Worm (Caenorhabditis elegans) whole organism, mixed stage, embryonic: Measurements from ENCODE around the gene ajm-1.

Experiments used
- blmp-1 ChIP-seq: fragments of 150-350 bp; optimal IDR thresholded peaks from 2 replicates; lab custom pipeline; 2014; ENCODE audit warnings: missing biosample characterization, missing genetic modification characterization
- ceh-43 ChIP-seq: fragments of 200-800 bp; sonication (Bioruptor generic); optimal IDR thresholded peaks from 2 replicates; lab custom pipeline; 2018; ENCODE audit warnings: mild to moderate bottlenecking, missing genetic modification characterization, moderate library complexity, missing compliant biosample characterization
- elt-1 ChIP-seq: sonication (generic microtip); optimal IDR thresholded peaks from 2 replicates; lab custom pipeline; 2017; ENCODE audit warnings: missing genetic modification characterization, mild to moderate bottlenecking, missing compliant biosample characterization, antibody characterized with exemption, moderate library complexity, borderline replicate concordance; ENCODE audit not compliant: insufficient read depth
- ham-2 ChIP-seq: fragments of 200-800 bp; sonication (Bioruptor generic); optimal IDR thresholded peaks from 2 replicates; lab custom pipeline; 2018; ENCODE audit warnings: mild to moderate bottlenecking, missing genetic modification characterization, missing compliant biosample characterization
- lsy-2 ChIP-seq: fragments of 150-350 bp; optimal IDR thresholded peaks from 2 replicates; lab custom pipeline; 2014; ENCODE audit warnings: missing biosample characterization, missing genetic modification characterization
- mep-1 ChIP-seq: fragments of 150-350 bp; optimal IDR thresholded peaks from 2 replicates; lab custom pipeline; 2017; ENCODE audit warnings: missing biosample characterization, missing genetic modification reagents, missing genetic modification characterization, inconsistent platforms
- nhr-12 ChIP-seq: fragments of 150-350 bp; optimal IDR thresholded peaks from 2 replicates; lab custom pipeline; 2014; ENCODE audit warnings: missing biosample characterization, missing genetic modification characterization
- nhr-237 ChIP-seq: fragments of 150-350 bp; optimal IDR thresholded peaks from 2 replicates; lab custom pipeline; 2014; ENCODE audit warnings: missing biosample characterization, missing genetic modification characterization
- nhr-76 ChIP-seq: sonication (generic microtip); optimal IDR thresholded peaks from 2 replicates; lab custom pipeline; 2017; ENCODE audit warnings: missing biosample characterization, missing genetic modification characterization
- pha-4 ChIP-seq: fragments of 150-350 bp; optimal IDR thresholded peaks from 2 replicates; lab custom pipeline; 2018; ENCODE audit warnings: missing biosample characterization, missing genetic modification reagents, missing genetic modification characterization
- sem-2 ChIP-seq: fragments of 200-800 bp; sonication (Bioruptor generic); optimal IDR thresholded peaks from 2 replicates; lab custom pipeline; 2018; ENCODE audit warnings: mild to moderate bottlenecking, missing genetic modification characterization, missing compliant biosample characterization
- snpc-4 ChIP-seq: fragments of 150-350 bp; optimal IDR thresholded peaks from 2 replicates; lab custom pipeline; 2014; ENCODE audit warnings: missing biosample characterization, missing genetic modification characterization
- unc-39 ChIP-seq: fragments of 150-350 bp; optimal IDR thresholded peaks from 2 replicates; lab custom pipeline; 2014; ENCODE audit warnings: missing biosample characterization, missing genetic modification characterization
- unc-62 ChIP-seq: fragments of 150-350 bp; optimal IDR thresholded peaks from 2 replicates; lab custom pipeline; 2014; ENCODE audit warnings: missing biosample characterization, missing genetic modification reagents, missing genetic modification characterization

DNA sequence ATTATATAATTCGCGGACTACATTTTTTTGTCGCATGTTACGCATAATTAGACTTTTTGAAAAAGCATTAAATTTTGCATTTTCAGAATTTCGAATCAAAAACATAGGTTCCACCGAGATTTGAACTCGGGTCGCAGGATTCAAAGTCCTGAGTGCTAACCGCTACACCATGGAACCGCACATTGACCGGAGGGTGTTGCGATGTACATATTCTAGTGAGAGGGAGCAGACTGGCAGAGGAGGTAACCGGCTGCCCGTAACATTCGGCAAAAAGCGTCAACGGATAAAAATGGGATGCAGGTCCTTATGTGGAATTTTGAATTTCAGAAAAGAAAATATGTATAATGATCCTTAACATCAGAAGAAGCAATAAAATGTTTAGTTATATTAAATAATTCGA is 4.6 kb upstream of the ajm-1 start:
- TF ChIP-seq elt-1 (tag; lab: Kevin White, UChicago) (no peak), sem-2 (GFP tag; lab: Kevin White, UChicago) (peak; percentile 43), nhr-76 (tag; lab: Kevin White, UChicago) (no peak), lsy-2 (tag; lab: Kevin White, UChicago) (no peak), unc-62 (GFP tag; lab: Kevin White, UChicago) (no peak), blmp-1 (tag; lab: Kevin White, UChicago) (no peak), unc-39 (tag; lab: Kevin White, UChicago) (no peak), nhr-12 (tag; lab: Kevin White, UChicago) (no peak), mep-1 (tag; lab: Kevin White, UChicago) (no peak), nhr-237 (tag; lab: Kevin White, UChicago) (no peak), ceh-43 (peak; percentile 7), pha-4 (tag; lab: Kevin White, UChicago) (no peak), snpc-4 (tag; lab: Kevin White, UChicago) (no peak), ham-2 (GFP tag; lab: Kevin White, UChicago) (peak; percentile 27)
